Fruit fly (Drosophila melanogaster) Kc167 (cell line): Measurements from ENCODE around the gene Nthl1.

ENCODE experiments used
- Myc ChIP-seq: fragments of >200 bp; optimal IDR thresholded peaks from 2 replicates; lab custom pipeline; 2017; ENCODE audit warnings: missing external identifiers
- Sin3A ChIP-seq: fragments of >200 bp; optimal IDR thresholded peaks from 2 replicates; lab custom pipeline; 2018; ENCODE audit warnings: missing external identifiers
- h ChIP-seq: fragments of >200 bp; optimal IDR thresholded peaks from 3 replicates; lab custom pipeline; 2018; ENCODE audit warnings: missing external identifiers
- insv ChIP-seq: fragments of >200 bp; optimal IDR thresholded peaks from 3 replicates; lab custom pipeline; 2018; ENCODE audit warnings: missing external identifiers
- psq ChIP-seq: fragments of >200 bp; optimal IDR thresholded peaks from 2 replicates; lab custom pipeline; 2017; ENCODE audit warnings: missing external identifiers
- ttk ChIP-seq: sonication (Bioruptor generic); optimal IDR thresholded peaks from 2 replicates; lab custom pipeline; 2017; ENCODE audit warnings: missing external identifiers

Gene Nthl1

DNA sequence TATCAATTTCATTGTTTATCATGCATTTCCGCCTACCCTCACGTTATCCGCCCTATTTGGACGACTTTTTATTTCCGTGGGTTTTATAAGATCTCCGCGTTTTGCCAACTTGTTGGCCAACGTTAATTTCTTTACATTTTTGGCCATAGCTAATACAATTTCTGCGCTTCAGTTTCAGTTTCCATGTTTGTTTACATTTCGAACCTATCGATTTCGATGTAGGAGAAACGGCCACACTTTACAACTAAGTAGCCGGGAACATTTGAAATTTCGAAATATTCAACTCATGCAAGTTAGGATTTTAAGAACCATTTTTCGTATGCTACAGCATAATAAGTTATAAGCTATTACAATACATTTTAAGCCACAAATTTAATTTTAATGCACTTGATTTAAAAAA lies at the start of gene Nthl1:
Gene Nthl1 (minus strand): TSS at position 208 of the 400 bp plus-strand sequence.
- TF ChIP-seq h (lab: Kevin White, UChicago), result no peak
- TF ChIP-seq psq, result no peak
- no peak for TF ChIP-seq ttk (lab: Kevin White, UChicago)
- no peak for TF ChIP-seq insv
- TF ChIP-seq Myc (lab: Kevin White, UChicago), result no peak
- TF ChIP-seq Sin3A (lab: Kevin White, UChicago), result no peak

DNA sequence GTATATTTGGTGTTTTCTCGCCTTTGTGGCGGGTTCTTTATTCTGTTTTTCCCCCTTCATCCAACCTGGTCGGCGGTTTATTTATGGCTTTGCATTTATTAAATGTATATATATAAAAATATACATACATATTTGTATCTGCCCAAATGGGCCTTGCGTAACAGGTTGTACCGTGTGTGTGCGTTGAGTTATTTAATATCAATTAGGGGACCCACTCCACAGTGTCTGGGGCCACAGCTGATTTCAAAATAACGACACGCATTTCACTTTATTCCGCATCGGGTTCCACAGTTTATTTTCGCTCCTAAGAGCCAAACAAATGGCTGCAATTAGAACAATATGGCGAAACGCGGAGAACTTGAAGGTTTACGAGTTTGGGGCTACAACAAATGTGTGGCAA lies 47.9 kb upstream of the Nthl1 start:
- TF ChIP-seq ttk (lab: Kevin White, UChicago), result no peak
- no peak for TF ChIP-seq Sin3A (lab: Kevin White, UChicago)
- TF ChIP-seq h (lab: Kevin White, UChicago), result no peak
- no peak for TF ChIP-seq Myc (lab: Kevin White, UChicago)
- no peak for TF ChIP-seq insv
- no peak for TF ChIP-seq psq

DNA sequence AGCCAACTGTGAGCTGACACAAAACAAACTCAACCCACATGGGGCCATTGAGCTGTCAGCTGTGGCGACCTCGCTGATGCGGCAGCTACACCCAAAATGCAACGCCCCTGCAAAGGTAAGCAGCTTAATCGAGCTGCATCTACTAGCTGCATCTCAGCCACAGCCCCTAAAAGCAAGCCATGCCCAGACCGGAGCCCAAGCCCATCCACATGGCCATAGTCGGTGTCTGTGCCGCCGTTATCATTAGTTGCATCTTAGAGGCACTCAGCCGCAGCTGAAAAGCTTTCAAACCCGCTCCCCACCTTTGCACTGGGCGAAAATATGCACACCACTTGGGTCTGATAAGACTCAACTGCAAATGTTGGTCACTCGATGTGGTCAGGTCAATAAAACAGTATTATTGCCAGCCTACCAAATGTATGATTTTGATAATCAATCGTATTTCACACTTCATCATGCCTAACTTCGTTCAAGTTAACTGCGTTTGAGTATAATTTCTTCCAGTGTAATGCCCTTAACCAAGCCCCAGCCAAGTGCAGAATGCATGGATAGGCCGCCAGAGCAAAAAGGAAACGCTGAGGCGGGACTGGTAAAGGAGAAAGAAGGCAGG lies 46.5 kb upstream of the Nthl1 start:
- TF ChIP-seq Myc (lab: Kevin White, UChicago), result no peak
- TF ChIP-seq psq, result no peak
- TF ChIP-seq ttk (lab: Kevin White, UChicago), result no peak
- TF ChIP-seq insv, result no peak
- TF ChIP-seq Sin3A (lab: Kevin White, UChicago), result no peak
- no peak for TF ChIP-seq h (lab: Kevin White, UChicago)

DNA sequence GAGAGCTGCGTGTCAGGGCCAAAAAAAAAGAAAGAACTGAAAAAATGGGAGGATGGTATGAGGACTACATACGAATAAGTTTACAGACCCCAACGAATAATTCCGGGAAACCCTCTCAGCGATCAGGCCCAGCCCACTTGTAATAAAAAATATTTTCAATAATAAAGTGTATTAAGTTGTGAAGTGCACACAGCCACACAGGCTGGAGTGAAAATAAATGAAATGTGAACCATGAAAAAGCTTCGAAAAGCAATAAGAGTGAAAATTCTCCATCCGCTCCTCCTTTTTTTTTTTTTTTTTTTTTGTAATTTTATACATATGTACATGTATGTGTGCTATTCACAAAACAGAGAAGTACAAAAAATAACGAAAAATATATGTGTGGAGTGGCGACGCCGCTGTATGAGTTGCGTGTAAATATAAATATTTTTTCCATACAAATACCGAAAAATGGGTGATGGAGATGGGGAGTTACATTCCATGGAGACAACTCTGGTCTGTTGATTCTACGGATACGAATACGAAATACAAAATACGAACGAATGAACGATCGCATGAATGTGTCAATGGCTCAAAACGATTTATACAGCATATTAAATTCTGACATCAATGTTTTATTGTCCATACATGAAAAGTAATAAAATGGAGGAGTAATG lies 44.1 kb upstream of the Nthl1 start:
- TF ChIP-seq psq (no peak), Myc (lab: Kevin White, UChicago) (no peak), insv (no peak), Sin3A (lab: Kevin White, UChicago) (no peak), h (lab: Kevin White, UChicago) (no peak)

DNA sequence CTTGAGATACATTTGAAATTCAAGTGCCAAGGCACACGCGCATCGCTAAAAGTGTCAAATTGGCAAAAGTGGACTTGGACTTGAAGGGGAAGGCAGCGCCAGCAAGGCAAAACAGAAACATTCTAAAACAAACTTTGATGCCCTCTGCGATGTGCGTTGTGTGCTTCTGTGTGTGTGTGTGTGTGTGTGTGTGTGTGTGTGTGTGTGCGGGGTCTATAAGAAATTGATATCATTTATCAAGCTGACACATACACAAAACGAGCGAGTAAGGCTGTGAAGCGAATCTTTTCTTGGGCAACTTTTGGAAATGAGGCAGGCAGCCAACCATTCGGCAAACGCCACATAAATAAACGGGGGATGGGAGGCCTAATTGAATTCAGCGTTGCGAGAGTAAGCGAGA lies 43.1 kb upstream of the Nthl1 start:
- TF ChIP-seq Myc (lab: Kevin White, UChicago) (no peak), insv (no peak), ttk (lab: Kevin White, UChicago) (no peak), psq (no peak), Sin3A (lab: Kevin White, UChicago) (no peak)

DNA sequence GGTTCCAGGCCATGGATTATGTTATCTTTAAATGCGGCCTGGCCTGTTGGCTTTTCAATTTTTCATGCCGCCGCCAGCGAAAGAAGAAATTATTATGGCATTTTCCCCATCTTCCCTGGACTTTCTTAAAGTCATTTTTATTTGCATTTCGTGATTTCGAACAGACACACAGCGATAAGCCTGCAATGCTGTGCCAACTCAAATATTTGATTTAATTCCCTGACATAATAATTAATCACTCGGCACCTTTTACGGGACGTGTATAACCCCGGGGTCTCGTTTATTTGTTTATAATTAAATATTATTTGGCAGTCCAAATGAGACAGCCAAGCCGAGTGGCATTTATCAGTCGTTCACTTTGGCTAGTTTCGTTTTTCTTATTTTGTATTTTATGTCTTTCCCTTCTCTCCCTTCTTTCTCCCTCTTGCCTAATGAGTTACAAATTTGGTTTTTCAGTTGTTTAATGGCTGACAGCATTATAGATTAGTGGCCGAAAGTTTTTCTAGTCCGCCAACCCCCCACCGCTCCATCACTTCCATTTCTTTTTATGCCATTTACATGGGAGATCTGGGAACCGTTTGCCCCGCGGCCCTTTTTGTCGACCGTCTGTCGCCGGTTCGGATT lies 42.1 kb upstream of the Nthl1 start:
- TF ChIP-seq h (lab: Kevin White, UChicago), result no peak
- no peak for TF ChIP-seq ttk (lab: Kevin White, UChicago)
- TF ChIP-seq Myc (lab: Kevin White, UChicago), result no peak
- no peak for TF ChIP-seq psq
- no peak for TF ChIP-seq Sin3A (lab: Kevin White, UChicago)
- TF ChIP-seq insv, result no peak

DNA sequence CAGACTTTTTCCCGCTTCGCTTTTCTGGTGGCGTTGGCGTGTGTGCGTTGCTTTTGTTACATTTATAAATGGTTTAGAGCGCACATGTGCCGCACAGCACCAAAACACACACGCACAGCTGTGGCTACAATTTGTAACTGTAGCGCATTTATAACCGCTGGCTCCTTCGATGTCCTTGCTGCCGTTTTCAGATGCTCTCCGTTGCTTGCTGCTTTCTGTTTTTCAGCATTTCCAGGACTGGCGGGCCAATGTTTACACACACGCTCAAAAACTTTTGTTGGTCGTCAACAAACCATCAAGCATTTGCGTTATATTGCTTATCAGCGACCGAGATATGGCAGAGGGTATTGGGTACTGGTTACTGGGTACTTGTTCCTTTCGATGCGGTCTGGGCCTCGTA lies 41.1 kb upstream of the Nthl1 start:
- TF ChIP-seq ttk (lab: Kevin White, UChicago) (no peak), Sin3A (lab: Kevin White, UChicago) (no peak), insv (no peak), Myc (lab: Kevin White, UChicago) (no peak), h (lab: Kevin White, UChicago) (no peak), psq (no peak)

DNA sequence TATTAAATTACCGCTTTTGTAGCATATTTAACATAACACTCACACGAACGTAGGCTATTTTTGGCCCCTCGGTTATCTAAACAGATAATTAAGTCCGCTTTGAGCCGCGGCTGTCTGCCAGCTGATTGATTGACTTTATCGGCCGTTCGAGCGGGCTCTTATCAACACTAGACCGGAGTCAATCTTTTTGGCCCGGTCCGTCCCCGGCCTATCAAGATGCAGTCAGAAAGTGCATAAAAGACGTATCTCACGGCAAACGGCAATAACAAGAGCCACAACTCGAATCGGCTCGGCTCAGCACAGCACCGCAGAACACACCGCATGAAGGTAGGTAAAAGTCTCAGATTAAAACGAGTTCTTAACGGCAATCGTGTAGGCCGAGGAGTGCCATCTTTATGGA lies 37.3 kb upstream of the Nthl1 start:
- TF ChIP-seq Myc (lab: Kevin White, UChicago), result no peak
- no peak for TF ChIP-seq Sin3A (lab: Kevin White, UChicago)
- no peak for TF ChIP-seq insv
- no peak for TF ChIP-seq ttk (lab: Kevin White, UChicago)
- no peak for TF ChIP-seq psq
- TF ChIP-seq h (lab: Kevin White, UChicago), result no peak

DNA sequence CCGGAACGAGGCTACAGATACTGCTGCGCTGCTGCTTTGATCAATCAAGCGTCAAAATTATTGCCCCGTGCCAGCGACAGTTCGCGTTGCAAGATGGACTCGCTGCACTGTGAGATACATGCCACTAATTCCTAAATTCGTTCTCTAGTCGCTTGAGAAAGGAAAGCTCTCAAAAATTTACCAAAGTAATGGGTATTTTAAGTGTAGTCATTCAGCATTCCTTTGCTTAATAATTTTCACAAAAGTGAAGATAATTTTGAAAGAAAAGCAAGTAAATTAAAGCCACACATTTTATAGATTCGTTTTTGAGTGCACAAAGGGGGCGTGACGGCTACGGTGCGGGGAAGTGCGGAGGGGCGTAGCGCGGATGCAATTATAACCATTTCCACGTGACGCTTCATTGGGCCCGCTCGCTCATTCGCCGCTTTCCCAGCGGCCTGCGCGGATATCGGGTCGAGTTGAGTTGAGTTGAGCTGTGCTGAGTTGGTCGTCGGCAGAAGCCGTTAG lies 32.4 kb upstream of the Nthl1 start:
- TF ChIP-seq Myc (lab: Kevin White, UChicago) (no peak), h (lab: Kevin White, UChicago) (no peak), Sin3A (lab: Kevin White, UChicago) (no peak), psq (no peak), insv (no peak), ttk (lab: Kevin White, UChicago) (no peak)

DNA sequence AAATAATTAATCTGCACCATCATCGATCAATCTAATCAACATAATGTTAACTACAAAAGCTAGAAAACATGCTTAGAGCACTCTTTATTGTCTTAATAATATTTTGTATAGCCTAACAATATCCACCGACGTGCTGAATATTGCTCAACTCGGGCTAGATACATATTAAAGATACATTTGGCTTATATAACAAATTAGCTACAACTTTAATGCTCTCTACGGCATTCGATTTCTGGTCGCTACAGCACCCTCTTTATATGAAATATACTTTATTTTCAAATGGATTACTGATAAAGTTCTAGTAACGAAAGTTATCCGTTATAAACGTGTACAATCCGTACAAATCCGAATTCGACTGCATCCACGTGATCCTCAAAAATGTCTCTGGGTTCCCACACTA lies 30.3 kb upstream of the Nthl1 start:
- no peak for TF ChIP-seq Myc (lab: Kevin White, UChicago)
- TF ChIP-seq h (lab: Kevin White, UChicago), result no peak

DNA sequence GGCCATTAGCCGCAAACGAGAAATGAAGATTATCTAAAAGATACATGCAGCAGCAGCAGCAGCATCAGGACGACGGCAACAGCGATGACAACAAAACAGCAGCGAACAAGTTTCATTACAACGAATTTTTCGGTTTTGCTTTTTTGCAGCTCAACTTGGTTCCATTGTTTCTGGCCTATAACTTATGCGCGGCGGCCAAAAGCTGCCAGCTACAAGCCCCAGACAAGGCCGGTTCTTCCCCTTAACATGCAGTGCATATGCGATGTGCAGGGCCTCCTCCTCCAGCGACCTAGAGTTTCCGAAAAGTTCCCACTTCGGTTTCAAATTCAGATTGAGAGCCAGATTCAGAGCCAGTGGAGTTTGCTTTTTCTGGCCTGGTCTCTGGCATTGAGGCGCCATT lies 29.6 kb upstream of the Nthl1 start:
- TF ChIP-seq Sin3A (lab: Kevin White, UChicago) (no peak), h (lab: Kevin White, UChicago) (no peak), insv (no peak)

DNA sequence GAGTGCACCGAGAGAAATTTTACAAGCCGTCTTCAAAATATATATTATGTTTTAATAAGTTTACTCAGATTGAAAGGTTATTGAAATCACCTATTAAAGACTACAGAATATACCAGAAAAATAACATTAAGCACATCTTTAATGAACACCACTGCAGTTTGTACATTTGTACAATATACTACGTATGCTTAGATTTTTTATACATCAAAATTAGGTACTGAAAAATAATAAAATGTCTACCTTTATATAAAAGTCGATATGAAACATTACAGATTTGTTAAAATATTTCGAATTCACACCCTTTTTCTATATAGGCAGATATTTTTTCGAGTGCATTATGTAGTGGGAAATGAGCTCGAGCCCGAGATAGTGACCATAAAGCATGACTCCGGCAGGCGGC lies 29.2 kb upstream of the Nthl1 start:
- TF ChIP-seq psq (no peak), insv (no peak), ttk (lab: Kevin White, UChicago) (no peak)

DNA sequence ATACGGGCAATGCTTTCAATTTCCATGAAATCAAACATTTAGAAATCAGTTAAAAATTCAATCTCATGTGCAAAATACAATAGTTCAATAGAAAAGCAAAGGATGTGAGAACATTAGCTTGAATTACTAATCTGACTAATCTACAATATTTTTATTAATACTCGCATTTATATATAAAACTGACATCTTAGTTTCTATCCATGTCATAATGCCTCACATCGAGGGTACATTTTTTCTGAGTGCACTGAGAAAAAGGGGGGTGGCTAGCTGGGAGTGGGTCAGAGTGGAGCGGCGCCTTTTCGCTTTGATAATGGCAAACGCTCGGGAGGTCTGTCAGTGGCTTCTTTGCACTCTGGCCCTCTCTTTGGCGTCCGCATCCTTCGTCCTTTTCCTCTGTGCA lies 23.7 kb upstream of the Nthl1 start:
- no peak for TF ChIP-seq psq
- TF ChIP-seq insv, result no peak
